Fruit fly (Drosophila melanogaster) whole organism, embryonic: Measurements from ENCODE around the gene CG42749.

Source experiments
- Ada2b ChIP-seq: fragments of 200-800 bp; sonication (Bioruptor generic); IDR thresholded peaks from 2 replicates; pipeline ENCODE4 v1.3.6; 2022; ENCODE audit warnings: missing biosample characterization, missing genetic modification characterization
- Aef1 ChIP-seq: fragments of 200-800 bp; sonication (Bioruptor generic); IDR thresholded peaks from 3 replicates; pipeline ENCODE4 v1.3.6; 2022; ENCODE audit warnings: missing biosample characterization, missing genetic modification characterization
- C15 ChIP-seq: fragments of 200-800 bp; sonication (Bioruptor generic); IDR thresholded peaks from 3 replicates; pipeline ENCODE4 v1.3.6; 2022; ENCODE audit warnings: missing biosample characterization, missing genetic modification characterization
- CG10267 ChIP-seq: fragments of 200-800 bp; sonication (Bioruptor generic); optimal IDR thresholded peaks from 2 replicates; lab custom pipeline; 2018; ENCODE audit warnings: missing biosample characterization, mild to moderate bottlenecking, missing genetic modification characterization, moderate library complexity
- CG12299 ChIP-seq: fragments of 200-800 bp; sonication (Bioruptor generic); optimal IDR thresholded peaks from 2 replicates; lab custom pipeline; 2018; ENCODE audit warnings: missing biosample characterization, mild to moderate bottlenecking, missing genetic modification characterization
- CG12659 ChIP-seq: fragments of 200-800 bp; sonication (Bioruptor generic); optimal IDR thresholded peaks from 3 replicates; lab custom pipeline; 2017; ENCODE audit warnings: mild to moderate bottlenecking, missing biosample characterization, missing genetic modification reagents, missing genetic modification characterization
- CG13296 ChIP-seq: fragments of 200-800 bp; sonication (Bioruptor generic); optimal IDR thresholded peaks from 3 replicates; lab custom pipeline; 2018; ENCODE audit warnings: missing biosample characterization, mild to moderate bottlenecking, missing genetic modification characterization
- CG14050 ChIP-seq: fragments of 200-800 bp; sonication (Bioruptor generic); IDR thresholded peaks from 3 replicates; pipeline ENCODE4 v1.3.6; 2022; ENCODE audit warnings: missing biosample characterization, missing genetic modification characterization
- CG1602 ChIP-seq: fragments of 200-800 bp; sonication (Bioruptor generic); optimal IDR thresholded peaks from 3 replicates; lab custom pipeline; 2016; ENCODE audit warnings: missing biosample characterization, missing genetic modification characterization
- CG16813 ChIP-seq: fragments of 200-800 bp; sonication (Bioruptor generic); IDR thresholded peaks from 3 replicates; pipeline ENCODE4 v1.3.6; 2022; ENCODE audit warnings: missing biosample characterization, missing genetic modification characterization; ENCODE audit not compliant: partially characterized antibody
- CG17912 ChIP-seq: fragments of 200-800 bp; sonication (Bioruptor generic); optimal IDR thresholded peaks from 2 replicates; lab custom pipeline; 2018; ENCODE audit warnings: missing biosample characterization, mild to moderate bottlenecking, missing genetic modification characterization
- CG18011 ChIP-seq: fragments of 200-800 bp; sonication (Bioruptor generic); optimal IDR thresholded peaks from 2 replicates; lab custom pipeline; 2017; ENCODE audit warnings: missing biosample characterization, missing genetic modification characterization, mild to moderate bottlenecking, moderate library complexity, missing genotype
- CG2712 ChIP-seq: fragments of 200-800 bp; optimal IDR thresholded peaks from 3 replicates; lab custom pipeline; 2019; ENCODE audit warnings: missing biosample characterization, mild to moderate bottlenecking, missing genetic modification characterization, moderate library complexity
- CG3065 ChIP-seq: fragments of 200-800 bp; sonication (Bioruptor generic); optimal IDR thresholded peaks from 2 replicates; lab custom pipeline; 2016; ENCODE audit warnings: missing biosample characterization, missing genetic modification characterization
- CG32772 ChIP-seq: fragments of 200-800 bp; sonication (Bioruptor generic); IDR thresholded peaks from 2 replicates; pipeline ENCODE4 v1.3.6; 2022; ENCODE audit warnings: missing biosample characterization, missing genetic modification characterization
- CG3407 ChIP-seq: fragments of 200-800 bp; sonication (Bioruptor generic); optimal IDR thresholded peaks from 2 replicates; lab custom pipeline; 2018; ENCODE audit warnings: missing biosample characterization, mild to moderate bottlenecking, missing genetic modification characterization
- CG4854 ChIP-seq: fragments of 200-800 bp; sonication (Bioruptor generic); optimal IDR thresholded peaks from 2 replicates; lab custom pipeline; 2016; ENCODE audit warnings: missing biosample characterization, missing genetic modification characterization, inconsistent platforms
- CG7745 ChIP-seq: fragments of 200-800 bp; sonication (Bioruptor generic); optimal IDR thresholded peaks from 2 replicates; lab custom pipeline; 2018; ENCODE audit warnings: missing biosample characterization, mild to moderate bottlenecking, missing genetic modification characterization, moderate library complexity
- CG7839 ChIP-seq: fragments of 200-800 bp; sonication (Bioruptor generic); optimal IDR thresholded peaks from 3 replicates; lab custom pipeline; 2018; ENCODE audit warnings: missing biosample characterization, mild to moderate bottlenecking, missing genetic modification characterization, moderate library complexity
- CrebB ChIP-seq: fragments of 200-800 bp; sonication (Bioruptor generic); optimal IDR thresholded peaks from 3 replicates; lab custom pipeline; 2018; ENCODE audit warnings: missing biosample characterization, mild to moderate bottlenecking, missing genetic modification characterization
- Dll ChIP-seq: fragments of 200-800 bp; sonication (Bioruptor generic); IDR thresholded peaks from 4 replicates; pipeline ENCODE4 v1.3.6; 2022; ENCODE audit warnings: missing biosample characterization, missing genetic modification characterization; ENCODE audit not compliant: partially characterized antibody
- E2f2 ChIP-seq: fragments of 200-800 bp; sonication (Bioruptor generic); IDR thresholded peaks from 2 replicates; pipeline ENCODE4 v1.3.6; 2022; ENCODE audit warnings: missing biosample characterization, missing genetic modification characterization
- Kr ChIP-seq: fragments of 200-800 bp; sonication (Bioruptor generic); optimal IDR thresholded peaks from 2 replicates; lab custom pipeline; 2017; ENCODE audit warnings: missing biosample characterization, mild to moderate bottlenecking, missing genetic modification characterization
- Rx ChIP-seq: fragments of 200-800 bp; sonication (Bioruptor generic); IDR thresholded peaks from 2 replicates; pipeline ENCODE4 v1.3.6; 2022; ENCODE audit warnings: missing biosample characterization, missing genetic modification characterization
- Side ChIP-seq: fragments of 200-800 bp; sonication (Bioruptor generic); optimal IDR thresholded peaks from 2 replicates; lab custom pipeline; 2016; ENCODE audit warnings: missing biosample characterization, missing genetic modification characterization
- Sox102F ChIP-seq: fragments of 200-800 bp; sonication (Bioruptor generic); optimal IDR thresholded peaks from 2 replicates; lab custom pipeline; 2018; ENCODE audit warnings: missing biosample characterization, mild to moderate bottlenecking, missing genetic modification characterization, moderate library complexity
- TFAM ChIP-seq: fragments of 200-800 bp; sonication (Bioruptor generic); optimal IDR thresholded peaks from 2 replicates; lab custom pipeline; 2017; ENCODE audit warnings: missing biosample characterization, missing genetic modification characterization, inconsistent platforms
- ac ChIP-seq: fragments of 200-800 bp; sonication (Bioruptor generic); optimal IDR thresholded peaks from 3 replicates; lab custom pipeline; 2017; ENCODE audit warnings: missing biosample characterization, mild to moderate bottlenecking, missing genetic modification characterization
- bsh ChIP-seq, 2 experiments: fragments of 200-800 bp; sonication (Bioruptor generic); optimal IDR thresholded peaks; 2 replicates each; lab custom pipeline; 2017 to 2018; ENCODE audit warnings: mild to moderate bottlenecking in 2 of 2, missing biosample characterization in 2 of 2, missing genetic modification characterization in 2 of 2, moderate library complexity in 1 of 2
- chinmo ChIP-seq: fragments of 200-800 bp; sonication (Bioruptor generic); IDR thresholded peaks from 4 replicates; pipeline ENCODE4 v1.3.6; 2022; ENCODE audit warnings: missing biosample characterization, missing genetic modification characterization; ENCODE audit not compliant: partially characterized antibody
- crp ChIP-seq, 2 experiments: fragments of 200-800 bp; sonication (Bioruptor generic); optimal IDR thresholded peaks; 2 replicates in 1 of 2; 3 replicates in 1 of 2; lab custom pipeline; 2017; ENCODE audit warnings: missing biosample characterization in 2 of 2, missing genetic modification characterization in 2 of 2, mild to moderate bottlenecking in 1 of 2, moderate library complexity in 1 of 2
- cwo ChIP-seq: fragments of 200-800 bp; sonication (Bioruptor generic); optimal IDR thresholded peaks from 3 replicates; lab custom pipeline; 2017; ENCODE audit warnings: missing biosample characterization, missing genetic modification characterization, mild to moderate bottlenecking, moderate library complexity, missing genetic modification reagents
- dimm ChIP-seq: fragments of 200-800 bp; sonication (Bioruptor generic); IDR thresholded peaks from 2 replicates; pipeline ENCODE4 v1.3.6; 2022; ENCODE audit warnings: missing biosample characterization, missing genetic modification characterization
- ewg ChIP-seq: fragments of 200-800 bp; sonication (Bioruptor generic); optimal IDR thresholded peaks from 3 replicates; lab custom pipeline; 2017; ENCODE audit warnings: mild to moderate bottlenecking, missing biosample characterization, missing genetic modification reagents, missing genetic modification characterization
- gce ChIP-seq: fragments of 200-800 bp; sonication (Bioruptor generic); IDR thresholded peaks from 3 replicates; pipeline ENCODE4 v1.3.6; 2022; ENCODE audit warnings: missing biosample characterization, missing genetic modification characterization
- ham ChIP-seq: fragments of 200-800 bp; sonication (Bioruptor generic); IDR thresholded peaks from 2 replicates; pipeline ENCODE4 v1.3.6; 2022; ENCODE audit warnings: missing biosample characterization, missing genetic modification characterization
- hb ChIP-seq: fragments of 200-800 bp; sonication (Bioruptor generic); IDR thresholded peaks from 3 replicates; pipeline ENCODE4 v1.3.6; 2022; ENCODE audit warnings: missing biosample characterization, missing genetic modification characterization; ENCODE audit not compliant: partially characterized antibody
- jing ChIP-seq: fragments of 200-800 bp; sonication (Bioruptor generic); optimal IDR thresholded peaks from 2 replicates; lab custom pipeline; 2018; ENCODE audit warnings: missing biosample characterization, mild to moderate bottlenecking, missing genetic modification characterization
- jumu ChIP-seq: fragments of 200-800 bp; sonication (Bioruptor generic); optimal IDR thresholded peaks from 3 replicates; lab custom pipeline; 2016; ENCODE audit warnings: missing biosample characterization, missing genetic modification characterization
- kay ChIP-seq: fragments of 200-800 bp; sonication (Bioruptor generic); optimal IDR thresholded peaks from 2 replicates; lab custom pipeline; 2016; ENCODE audit warnings: missing biosample characterization, missing genetic modification characterization
- lmd ChIP-seq: fragments of 200-800 bp; sonication (Bioruptor generic); IDR thresholded peaks from 2 replicates; pipeline ENCODE4 v1.3.6; 2022; ENCODE audit warnings: missing biosample characterization, missing genetic modification characterization
- nom ChIP-seq: fragments of 200-800 bp; sonication (Bioruptor generic); optimal IDR thresholded peaks from 2 replicates; lab custom pipeline; 2017; ENCODE audit warnings: missing biosample characterization, missing genetic modification characterization, mild to moderate bottlenecking, moderate library complexity, missing genetic modification reagents
- oc ChIP-seq: fragments of 200-800 bp; sonication (Bioruptor generic); optimal IDR thresholded peaks from 2 replicates; lab custom pipeline; 2018; ENCODE audit warnings: missing biosample characterization, mild to moderate bottlenecking, missing genetic modification characterization, moderate library complexity
- pita ChIP-seq: fragments of 200-800 bp; sonication (Bioruptor generic); optimal IDR thresholded peaks from 2 replicates; lab custom pipeline; 2017; ENCODE audit warnings: missing biosample characterization, mild to moderate bottlenecking, missing genetic modification characterization
- pzg ChIP-seq: fragments of 200-800 bp; sonication (Bioruptor generic); optimal IDR thresholded peaks from 3 replicates; lab custom pipeline; 2018; ENCODE audit warnings: missing biosample characterization, mild to moderate bottlenecking, missing genetic modification characterization, moderate library complexity
- ranshi ChIP-seq: fragments of 200-800 bp; sonication (Bioruptor generic); IDR thresholded peaks from 2 replicates; pipeline ENCODE4 v1.3.6; 2022; ENCODE audit warnings: missing biosample characterization, missing genetic modification characterization
- sens-2 ChIP-seq: fragments of 200-800 bp; sonication (Bioruptor generic); IDR thresholded peaks from 2 replicates; pipeline ENCODE4 v1.3.6; 2022; ENCODE audit warnings: missing biosample characterization, missing genetic modification characterization
- stwl ChIP-seq: fragments of 200-800 bp; sonication (Bioruptor generic); optimal IDR thresholded peaks from 3 replicates; lab custom pipeline; 2018; ENCODE audit warnings: missing biosample characterization, mild to moderate bottlenecking, missing genetic modification characterization, moderate library complexity
- wdn ChIP-seq: fragments of 200-800 bp; sonication (Bioruptor generic); IDR thresholded peaks from 2 replicates; pipeline ENCODE4 v1.3.6; 2022; ENCODE audit warnings: missing biosample characterization, missing genetic modification characterization

Gene CG42749

DNA sequence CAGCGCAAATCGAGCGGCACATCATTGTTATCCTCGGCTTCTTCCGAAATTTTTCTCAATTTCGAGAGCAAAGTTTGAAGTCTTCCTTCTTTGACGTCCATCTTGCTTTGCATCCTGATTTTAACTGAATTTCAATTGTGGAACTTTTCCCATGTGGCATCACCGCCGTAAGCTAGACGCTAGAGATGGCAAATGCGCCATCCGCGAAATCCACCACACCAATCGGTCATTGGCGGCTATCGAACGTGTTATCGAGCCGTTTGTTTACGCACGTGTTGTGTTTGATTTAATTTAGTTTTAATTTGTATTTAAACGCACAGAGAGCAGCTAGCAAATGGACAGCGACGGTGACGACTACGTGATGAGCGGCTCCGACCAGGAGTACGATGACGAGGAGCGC, 21.3 kb downstream of the CG42749 start, which contains the start of the genes CG15930 and Sas10 (continued):
- TF ChIP-seq chinmo (0 out of 4 replicates have a peak, but pooled peaks have one; percentile 48), CG4854 (GFP tag; lab: Kevin White, UChicago) (no peak), C15 (no peak), ham (GFP tag; lab: Robert Waterston, UW) (no peak), CG12659 (peak; percentile 30), CG14050 (GFP tag; lab: Robert Waterston, UW) (no peak), jing (GFP tag; lab: Kevin White, UChicago) (no peak), stwl (tag; lab: Kevin White, UChicago) (peak; percentile 84), Sox102F (GFP tag; lab: Kevin White, UChicago) (no peak), pita (GFP tag; lab: Kevin White, UChicago) (no peak), bsh (GFP tag; optimal IDR thresholded peaks at IDR 0.05; lab: Kevin White, UChicago) (no peak), CG18011 (GFP tag; lab: Kevin White, UChicago) (no peak), CG16813 (GFP tag; lab: Robert Waterston, UW) (peak; percentile 16; the same call in 1 of the 3 replicates), CG12299 (tag; lab: Kevin White, UChicago) (no peak), CG13296 (GFP tag; lab: Kevin White, UChicago) (no peak), ac (no peak), CG3407 (GFP tag; lab: Kevin White, UChicago) (no peak), cwo (GFP tag; lab: Kevin White, UChicago) (peak; percentile 16), Dll (GFP tag; lab: Robert Waterston, UW) (peak; percentile 23; the same call in 1 of the 4 replicates), dimm (no peak), CG3065 (GFP tag; lab: Kevin White, UChicago) (no peak), kay (GFP tag; lab: Kevin White, UChicago) (no peak), ranshi (GFP tag; lab: Robert Waterston, UW) (no peak), ewg (no peak), Rx (GFP tag; lab: Robert Waterston, UW) (no peak), pzg (GFP tag; lab: Kevin White, UChicago) (peak; percentile 56)

DNA sequence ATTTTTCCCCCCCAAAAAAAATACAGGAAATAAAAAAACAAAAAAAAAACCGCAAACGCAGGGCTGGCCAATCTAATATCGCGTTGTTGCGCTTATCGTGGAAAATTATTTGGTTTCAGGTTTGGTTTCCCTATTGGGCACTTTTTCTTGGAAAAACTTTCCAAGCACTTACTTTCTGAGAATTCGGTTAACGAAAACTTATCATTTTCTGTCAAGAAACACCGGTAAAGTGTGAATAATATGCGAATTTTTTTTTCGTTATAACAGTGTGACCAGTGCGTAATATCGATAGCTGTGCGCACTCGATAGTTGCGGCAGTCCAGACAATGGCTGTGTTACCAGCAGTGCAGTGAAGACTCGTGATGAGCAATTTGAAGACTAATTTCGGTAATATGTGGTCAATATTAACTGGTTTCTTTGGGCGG, 26.6 kb downstream of the CG42749 start, which contains the start of gene Rnp4F:
TSS of gene Rnp4F (minus strand) at position 238 of the 425 bp plus-strand sequence.
- TF ChIP-seq hb (GFP tag; lab: Robert Waterston, UW) = peak; percentile 60; the same call in 2 of the 3 replicates
- TF ChIP-seq stwl (tag; lab: Kevin White, UChicago) = peak; percentile 37
- peak; percentile 34 for TF ChIP-seq CG2712 (tag; lab: Kevin White, UChicago)
- TF ChIP-seq sens-2 (GFP tag; lab: Robert Waterston, UW) = no peak
- TF ChIP-seq CG32772 = peak; percentile 85
- no peak for TF ChIP-seq dimm
- no peak for TF ChIP-seq CG17912
- peak; percentile 44 for TF ChIP-seq Ada2b (GFP tag; lab: Robert Waterston, UW)
- no peak for TF ChIP-seq oc (tag; lab: Kevin White, UChicago)
- TF ChIP-seq CG1602 (GFP tag; lab: Kevin White, UChicago) = peak; percentile 62
- TF ChIP-seq Aef1 (GFP tag; lab: Robert Waterston, UW) = peak; percentile 67
- TF ChIP-seq CG7745 (tag; lab: Kevin White, UChicago) = no peak
- peak; percentile 76 for TF ChIP-seq nom (GFP tag; lab: Kevin White, UChicago)
- no peak for TF ChIP-seq pita (GFP tag; lab: Kevin White, UChicago)
- TF ChIP-seq Side = peak; percentile 66
- peak; percentile 52 for TF ChIP-seq E2f2 (GFP tag; lab: Robert Waterston, UW)
- TF ChIP-seq TFAM = no peak
- TF ChIP-seq lmd (GFP tag; lab: Robert Waterston, UW) = peak; percentile 70; the same call in 1 of the 2 replicates
- TF ChIP-seq gce = no peak
- TF ChIP-seq crp (GFP tag; optimal IDR thresholded peaks at IDR 0.05; lab: Kevin White, UChicago) = peak in 1 of 2 experiments; percentile 15
- TF ChIP-seq jumu = peak; percentile 65
- TF ChIP-seq CG7839 = peak; percentile 7
- TF ChIP-seq wdn (GFP tag; lab: Robert Waterston, UW) = no peak; the same call in 1 of the 2 replicates
- no peak for TF ChIP-seq Kr (GFP tag; lab: Kevin White, UChicago)
- TF ChIP-seq CrebB (tag; lab: Kevin White, UChicago) = no peak
- TF ChIP-seq CG10267 (tag; lab: Kevin White, UChicago) = peak; percentile 30
